Fruit fly (Drosophila melanogaster): ENCODE measurements around the gene Boh2.

Gene Boh2

DNA sequence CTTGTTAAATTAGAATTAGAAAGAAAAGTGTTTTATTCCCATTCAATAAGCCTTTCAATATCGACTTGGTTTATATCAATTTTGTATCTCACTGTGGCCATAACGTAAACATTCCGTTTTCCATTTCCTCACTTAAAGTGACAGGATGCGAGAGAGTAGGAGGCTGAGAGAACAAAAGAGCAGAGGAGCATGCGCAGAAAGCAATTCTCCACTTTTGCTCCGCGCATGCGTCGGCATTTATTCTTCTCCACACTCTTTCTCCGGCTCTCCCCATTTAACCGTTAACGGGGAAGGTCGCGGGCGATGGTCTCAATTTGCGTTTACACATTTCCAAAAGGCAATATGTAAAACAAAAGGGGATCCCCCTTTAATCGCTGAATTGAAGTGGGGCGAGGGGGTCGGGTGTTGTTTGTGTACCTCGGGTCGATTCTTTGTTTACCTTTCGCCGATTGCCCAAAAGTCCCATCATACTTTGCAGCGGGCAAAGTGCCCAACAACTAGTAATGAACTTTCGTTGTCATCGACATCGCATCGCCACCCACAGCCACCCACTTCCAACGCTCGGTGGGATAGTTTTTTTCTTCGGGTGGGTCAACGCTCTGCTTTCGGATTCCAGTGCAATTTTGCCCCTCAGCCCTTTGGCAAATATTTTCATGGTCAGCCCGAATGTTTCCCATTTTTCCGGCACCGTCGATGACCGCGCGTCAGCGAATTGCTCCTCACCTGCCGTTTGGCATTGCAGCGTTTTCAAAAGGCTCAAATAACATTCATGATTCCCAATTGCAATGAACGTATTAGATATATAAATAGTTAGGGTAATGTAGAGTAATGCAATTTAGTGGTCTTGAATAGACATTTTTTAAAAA, 9.9 kb upstream of the Boh2 start (continued):
- TF ChIP-seq sd (tag; optimal IDR thresholded peaks at IDR 0.05) = peak; percentile 0
- no peak for TF ChIP-seq CG31224 (GFP tag; IDR thresholded peaks at IDR 0.05)
- TF ChIP-seq hbn (GFP tag; IDR thresholded peaks at IDR 0.05; ENCODE audit: partially characterized antibody) = no peak
- TF ChIP-seq sens (GFP tag) = no peak
- no peak for TF ChIP-seq gcm (GFP tag; optimal IDR thresholded peaks at IDR 0.05)
- TF ChIP-seq eyg (GFP tag; optimal IDR thresholded peaks at IDR 0.05) = no peak
- TF ChIP-seq Lim3 (GFP tag; IDR thresholded peaks at IDR 0.05) = no peak
- peak; percentile 9 for TF ChIP-seq mirr (GFP tag; optimal IDR thresholded peaks at IDR 0.05)
- 0 out of 3 replicates have a peak, but pooled peaks have one; percentile 10 for TF ChIP-seq Doc3 (GFP tag; IDR thresholded peaks at IDR 0.05; ENCODE audit: partially characterized antibody)
- peak; percentile 32; the same call in 1 of the 2 replicates for TF ChIP-seq seq (GFP tag; IDR thresholded peaks at IDR 0.05)
- no peak for TF ChIP-seq CG7839 (tag; optimal IDR thresholded peaks at IDR 0.05)
- TF ChIP-seq wek (GFP tag; optimal IDR thresholded peaks at IDR 0.05) = no peak
- TF ChIP-seq CG9817 (tag; optimal IDR thresholded peaks at IDR 0.05) = no peak
- TF ChIP-seq Hsf (GFP tag; optimal IDR thresholded peaks at IDR 0.05) = no peak
- peak; percentile 83 for TF ChIP-seq crol (GFP tag; IDR thresholded peaks at IDR 0.05)
- no peak for TF ChIP-seq stwl (tag; optimal IDR thresholded peaks at IDR 0.05)
- TF ChIP-seq Bdp1 (GFP tag; optimal IDR thresholded peaks at IDR 0.05) = no peak
- no peak for TF ChIP-seq repo (GFP tag; optimal IDR thresholded peaks at IDR 0.05)
- TF ChIP-seq Bgb (GFP tag; IDR thresholded peaks at IDR 0.05; ENCODE audit: partially characterized antibody) = no peak
- TF ChIP-seq Trl (optimal IDR thresholded peaks at IDR 0.05) = peak; percentile 66 to 76
- TF ChIP-seq Trl (GFP tag; optimal IDR thresholded peaks at IDR 0.05) = no peak
- no peak for TF ChIP-seq CG10147 (GFP tag; optimal IDR thresholded peaks at IDR 0.05)
- TF ChIP-seq GATAe (GFP tag; conservative IDR thresholded peaks at IDR 0.05) = no peak
- peak; percentile 2 for TF ChIP-seq CG18599 (GFP tag; optimal IDR thresholded peaks at IDR 0.05)
- peak in 1 of 2 experiments; percentile 35 for TF ChIP-seq Hr78 (GFP tag; optimal IDR thresholded peaks at IDR 0.05)
- TF ChIP-seq knrl (GFP tag; IDR thresholded peaks at IDR 0.05; ENCODE audit: partially characterized antibody) = no peak
- no peak for TF ChIP-seq CG4360 (GFP tag; IDR thresholded peaks at IDR 0.05)
- TF ChIP-seq E2f2 (GFP tag; IDR thresholded peaks at IDR 0.05) = no peak
- TF ChIP-seq Nf-YA (GFP tag; IDR thresholded peaks at IDR 0.05) = no peak
- 0 out of 3 replicates have a peak, but pooled peaks have one; percentile 20 for TF ChIP-seq so (GFP tag; IDR thresholded peaks at IDR 0.05)
- TF ChIP-seq abd-A (tag; optimal IDR thresholded peaks at IDR 0.05) = peak; percentile 43
- no peak for TF ChIP-seq CG30403 (GFP tag; optimal IDR thresholded peaks at IDR 0.05)
- no peak for TF ChIP-seq CG11695 (GFP tag; IDR thresholded peaks at IDR 0.05)
- no peak for TF ChIP-seq B-H2 (GFP tag; optimal IDR thresholded peaks at IDR 0.05)
- TF ChIP-seq ewg (GFP tag; optimal IDR thresholded peaks at IDR 0.05) = peak; percentile 93
- TF ChIP-seq bigmax (GFP tag; optimal IDR thresholded peaks at IDR 0.05) = no peak
- TF ChIP-seq MESR4 (GFP tag; optimal IDR thresholded peaks at IDR 0.05) = no peak
- no peak for TF ChIP-seq ab (GFP tag; optimal IDR thresholded peaks at IDR 0.05)
- no peak for TF ChIP-seq CG15073 (GFP tag; optimal IDR thresholded peaks at IDR 0.05)
- TF ChIP-seq Dip2 (GFP tag; IDR thresholded peaks at IDR 0.05) = no peak
- TF ChIP-seq org-1 (GFP tag; optimal IDR thresholded peaks at IDR 0.05) = no peak
- no peak for TF ChIP-seq CG17802 (tag; optimal IDR thresholded peaks at IDR 0.05)
- TF ChIP-seq ems (GFP tag; optimal IDR thresholded peaks at IDR 0.05) = no peak
- TF ChIP-seq CG15514 (GFP tag; optimal IDR thresholded peaks at IDR 0.05) = no peak
- TF ChIP-seq CG18011 (GFP tag; optimal IDR thresholded peaks at IDR 0.05) = no peak
- no peak for TF ChIP-seq CG12391 (tag; optimal IDR thresholded peaks at IDR 0.05)
- TF ChIP-seq Deaf1 (tag; optimal IDR thresholded peaks at IDR 0.05) = peak; percentile 52
- TF ChIP-seq Med (GFP tag) = peak; percentile 42
- no peak for TF ChIP-seq Lpt (GFP tag; optimal IDR thresholded peaks at IDR 0.05)

Data from whole organism, embryonic.